Fruit fly (Drosophila melanogaster) whole organism, wandering third instar larva: ENCODE results near the gene Tti1.

ENCODE experiments used
- Dfd ChIP-seq: fragments of >200 bp; optimal IDR thresholded peaks from 2 replicates; lab custom pipeline; 2017; ENCODE audit warnings: missing biosample characterization, missing genetic modification characterization
- HLH106 ChIP-seq: fragments of 200-800 bp; optimal IDR thresholded peaks from 3 replicates; lab custom pipeline; 2019; ENCODE audit warnings: missing biosample characterization, mild to moderate bottlenecking, missing genetic modification characterization, moderate library complexity
- Hr78 ChIP-seq: fragments of >200 bp; optimal IDR thresholded peaks from 2 replicates; lab custom pipeline; 2017; ENCODE audit warnings: missing biosample characterization, missing genetic modification characterization
- Jra ChIP-seq: sonication (Bioruptor generic); optimal IDR thresholded peaks from 2 replicates; lab custom pipeline; 2016; ENCODE audit warnings: missing biosample characterization, missing genetic modification characterization
- Myc ChIP-seq: fragments of >200 bp; optimal IDR thresholded peaks from 2 replicates; lab custom pipeline; 2017
- ey ChIP-seq: fragments of 200-800 bp; sonication (Bioruptor generic); optimal IDR thresholded peaks from 2 replicates; lab custom pipeline; 2016; ENCODE audit warnings: missing biosample characterization, missing genetic modification characterization
- fru ChIP-seq: fragments of 200-800 bp; sonication (Bioruptor generic); optimal IDR thresholded peaks from 3 replicates; lab custom pipeline; 2016; ENCODE audit warnings: missing biosample characterization, mild to moderate bottlenecking, missing genetic modification characterization
- h ChIP-seq: fragments of 200-800 bp; sonication (Bioruptor generic); optimal IDR thresholded peaks from 3 replicates; lab custom pipeline; 2016; ENCODE audit warnings: missing biosample characterization, mild to moderate bottlenecking, missing genetic modification characterization
- psq ChIP-seq: fragments of 200-800 bp; sonication (Bioruptor generic); optimal IDR thresholded peaks from 3 replicates; lab custom pipeline; 2017; ENCODE audit warnings: missing biosample characterization, mild to moderate bottlenecking, missing genetic modification characterization, moderate library complexity
- tai ChIP-seq: sonication (Bioruptor generic); optimal IDR thresholded peaks from 2 replicates; lab custom pipeline; 2016; ENCODE audit warnings: missing biosample characterization, missing genetic modification characterization

- TF ChIP-seq HLH106, result no peak
- no peak for TF ChIP-seq tai (GFP tag; lab: Kevin White, UChicago)
- TF ChIP-seq Dfd, result no peak
- TF ChIP-seq h, result no peak
- no peak for TF ChIP-seq fru (GFP tag; lab: Kevin White, UChicago)
- TF ChIP-seq Myc, result no peak
- no peak for TF ChIP-seq Hr78
- no peak for TF ChIP-seq psq
- TF ChIP-seq Jra, result no peak
- no peak for TF ChIP-seq ey (GFP tag; lab: Kevin White, UChicago)
Observed at dm6 chr3R:9710886-9711285, 43.6 kb downstream of the Tti1 start, which contains the start of the genes trbd and dmt.
